Fruit fly (Drosophila melanogaster) whole organism, embryonic: ENCODE data around the gene ph-d.

Source experiments
- Ada2b ChIP-seq: fragments of 200-800 bp; sonication (Bioruptor generic); IDR thresholded peaks from 2 replicates; pipeline ENCODE4 v1.3.6; 2022; ENCODE audit warnings: missing biosample characterization, missing genetic modification characterization
- Bgb ChIP-seq: fragments of 200-800 bp; sonication (Bioruptor generic); IDR thresholded peaks from 2 replicates; pipeline ENCODE4 v1.3.6; 2022; ENCODE audit warnings: missing biosample characterization, missing genetic modification characterization; ENCODE audit not compliant: partially characterized antibody
- BtbVII ChIP-seq: fragments of 200-800 bp; sonication (Bioruptor generic); optimal IDR thresholded peaks from 3 replicates; lab custom pipeline; 2017; ENCODE audit warnings: missing biosample characterization, mild to moderate bottlenecking, missing genetic modification characterization
- Bteb2 ChIP-seq: fragments of 200-800 bp; sonication (Bioruptor generic); optimal IDR thresholded peaks from 2 replicates; lab custom pipeline; 2016; ENCODE audit warnings: missing biosample characterization, missing genetic modification characterization
- CG1024 ChIP-seq: fragments of 200-800 bp; sonication (Bioruptor generic); IDR thresholded peaks from 2 replicates; pipeline ENCODE4 v1.3.6; 2022; ENCODE audit warnings: missing biosample characterization, missing genetic modification characterization
- CG10267 ChIP-seq: fragments of 200-800 bp; sonication (Bioruptor generic); optimal IDR thresholded peaks from 2 replicates; lab custom pipeline; 2018; ENCODE audit warnings: missing biosample characterization, mild to moderate bottlenecking, missing genetic modification characterization, moderate library complexity
- CG11247 ChIP-seq: fragments of 200-800 bp; sonication (Bioruptor generic); IDR thresholded peaks from 2 replicates; pipeline ENCODE4 v1.3.6; 2022; ENCODE audit warnings: missing biosample characterization, missing genetic modification characterization
- CG11456 ChIP-seq: fragments of 200-800 bp; sonication (Bioruptor generic); IDR thresholded peaks from 3 replicates; pipeline ENCODE4 v1.3.6; 2022; ENCODE audit warnings: missing biosample characterization, missing genetic modification characterization
- CG11504 ChIP-seq: fragments of 200-800 bp; sonication (Bioruptor generic); optimal IDR thresholded peaks from 3 replicates; lab custom pipeline; 2019; ENCODE audit warnings: missing biosample characterization, mild to moderate bottlenecking, missing genetic modification characterization, moderate library complexity
- CG12769 ChIP-seq: fragments of 200-800 bp; sonication (Bioruptor generic); optimal IDR thresholded peaks from 2 replicates; lab custom pipeline; 2019; ENCODE audit warnings: missing biosample characterization, mild to moderate bottlenecking, missing genetic modification characterization, moderate library complexity
- CG1832 ChIP-seq: fragments of 200-800 bp; sonication (Bioruptor generic); optimal IDR thresholded peaks from 2 replicates; lab custom pipeline; 2017; ENCODE audit warnings: missing biosample characterization, mild to moderate bottlenecking, missing genetic modification characterization, inconsistent platforms
- CG18619 ChIP-seq: fragments of 200-800 bp; sonication (Bioruptor generic); optimal IDR thresholded peaks from 3 replicates; lab custom pipeline; 2017; ENCODE audit warnings: missing biosample characterization, mild to moderate bottlenecking, missing genetic modification characterization
- CG2678 ChIP-seq: fragments of 200-800 bp; sonication (Bioruptor generic); optimal IDR thresholded peaks from 3 replicates; lab custom pipeline; 2019; ENCODE audit warnings: missing biosample characterization, mild to moderate bottlenecking, missing genetic modification characterization, moderate library complexity
- CG3838 ChIP-seq: fragments of 200-800 bp; sonication (Bioruptor generic); optimal IDR thresholded peaks from 3 replicates; lab custom pipeline; 2016; ENCODE audit warnings: missing biosample characterization, missing genetic modification characterization
- CG4404 ChIP-seq: fragments of 200-800 bp; sonication (Bioruptor generic); IDR thresholded peaks from 2 replicates; pipeline ENCODE4 v1.3.6; 2022; ENCODE audit warnings: missing biosample characterization, missing genetic modification characterization
- CG4617 ChIP-seq: fragments of 200-800 bp; sonication (Bioruptor generic); optimal IDR thresholded peaks from 3 replicates; lab custom pipeline; 2016; ENCODE audit warnings: missing biosample characterization, missing genetic modification characterization, borderline replicate concordance
- CG5245 ChIP-seq: fragments of 200-800 bp; sonication (Bioruptor generic); optimal IDR thresholded peaks from 3 replicates; lab custom pipeline; 2016; ENCODE audit warnings: missing biosample characterization, missing genetic modification characterization
- CG6254 ChIP-seq: fragments of 200-800 bp; sonication (Bioruptor generic); optimal IDR thresholded peaks from 3 replicates; lab custom pipeline; 2017; ENCODE audit warnings: mild to moderate bottlenecking, missing biosample characterization, missing genetic modification reagents, missing genetic modification characterization
- CG6791 ChIP-seq: fragments of 200-800 bp; sonication (Bioruptor generic); IDR thresholded peaks from 3 replicates; pipeline ENCODE4 v1.3.6; 2022; ENCODE audit warnings: missing biosample characterization, missing genetic modification characterization; ENCODE audit not compliant: partially characterized antibody
- CG8089 ChIP-seq: fragments of 200-800 bp; sonication (Bioruptor generic); optimal IDR thresholded peaks from 3 replicates; lab custom pipeline; 2016; ENCODE audit warnings: missing biosample characterization, missing genetic modification characterization
- CG9215 ChIP-seq: fragments of 200-800 bp; sonication (Bioruptor generic); IDR thresholded peaks from 2 replicates; pipeline ENCODE4 v1.3.6; 2022; ENCODE audit warnings: missing biosample characterization, missing genetic modification characterization
- CHES-1-like ChIP-seq: fragments of 200-800 bp; sonication (Bioruptor generic); optimal IDR thresholded peaks from 2 replicates; lab custom pipeline; 2016; ENCODE audit warnings: missing biosample characterization, missing genetic modification characterization
- D ChIP-seq, 2 experiments: fragments of 200-800 bp in 1 of 2; fragments of >200 bp in 1 of 2; sonication (Bioruptor generic) in 1 of 2; optimal IDR thresholded peaks; 2 replicates in 1 of 2; 3 replicates in 1 of 2; lab custom pipeline; 2017; ENCODE audit warnings: mild to moderate bottlenecking in 1 of 2, missing biosample characterization in 1 of 2, missing genetic modification characterization in 1 of 2, missing genetic modification reagents in 1 of 2
- D19B ChIP-seq: fragments of 200-800 bp; sonication (Bioruptor generic); optimal IDR thresholded peaks from 2 replicates; lab custom pipeline; 2017; ENCODE audit warnings: missing biosample characterization, mild to moderate bottlenecking, missing genetic modification characterization
- Dbx ChIP-seq: fragments of 200-800 bp; sonication (Bioruptor generic); IDR thresholded peaks from 3 replicates; pipeline ENCODE4 v1.3.6; 2022; ENCODE audit warnings: missing biosample characterization, missing genetic modification characterization
- Deaf1 ChIP-seq: fragments of 200-800 bp; optimal IDR thresholded peaks from 3 replicates; lab custom pipeline; 2019; ENCODE audit warnings: missing biosample characterization, mild to moderate bottlenecking, missing genetic modification characterization, moderate library complexity
- Dek ChIP-seq: fragments of 200-800 bp; sonication (Bioruptor generic); optimal IDR thresholded peaks from 3 replicates; lab custom pipeline; 2019; ENCODE audit warnings: missing biosample characterization, mild to moderate bottlenecking, missing genetic modification characterization, moderate library complexity
- Gsc ChIP-seq: fragments of 200-800 bp; sonication (Bioruptor generic); IDR thresholded peaks from 2 replicates; pipeline ENCODE4 v1.3.6; 2022; ENCODE audit warnings: missing biosample characterization, missing genetic modification characterization
- H15 ChIP-seq: fragments of 200-800 bp; sonication (Bioruptor generic); IDR thresholded peaks from 3 replicates; pipeline ENCODE4 v1.3.6; 2022; ENCODE audit warnings: missing biosample characterization, missing genetic modification characterization
- H2.0 ChIP-seq: fragments of 200-800 bp; sonication (Bioruptor generic); IDR thresholded peaks from 2 replicates; pipeline ENCODE4 v1.3.6; 2022; ENCODE audit warnings: missing biosample characterization, missing genetic modification characterization
- NC2α ChIP-seq: fragments of 200-800 bp; sonication (Bioruptor generic); optimal IDR thresholded peaks from 2 replicates; lab custom pipeline; 2016; ENCODE audit warnings: missing biosample characterization, missing genetic modification characterization
- Optix ChIP-seq: fragments of 200-800 bp; sonication (Bioruptor generic); IDR thresholded peaks from 3 replicates; pipeline ENCODE4 v1.3.6; 2022; ENCODE audit warnings: missing biosample characterization, missing genetic modification characterization
- Ssrp ChIP-seq: fragments of 200-800 bp; sonication (Bioruptor generic); optimal IDR thresholded peaks from 2 replicates; lab custom pipeline; 2018; ENCODE audit warnings: missing biosample characterization, mild to moderate bottlenecking, missing genetic modification characterization, moderate library complexity
- ap ChIP-seq: fragments of 200-800 bp; sonication (Bioruptor generic); IDR thresholded peaks from 2 replicates; pipeline ENCODE4 v1.3.6; 2022; ENCODE audit warnings: missing biosample characterization, missing genetic modification characterization
- bowl ChIP-seq: fragments of 200-800 bp; sonication (Bioruptor generic); IDR thresholded peaks from 2 replicates; pipeline ENCODE4 v1.3.6; 2022; ENCODE audit warnings: missing biosample characterization, missing genetic modification characterization
- br ChIP-seq: fragments of >200 bp; optimal IDR thresholded peaks from 2 replicates; lab custom pipeline; 2017
- chm ChIP-seq: fragments of 200-800 bp; sonication (Bioruptor generic); IDR thresholded peaks from 2 replicates; pipeline ENCODE4 v1.3.6; 2022; ENCODE audit warnings: missing biosample characterization, missing genetic modification characterization
- dan ChIP-seq: fragments of 200-800 bp; sonication (Bioruptor generic); IDR thresholded peaks from 2 replicates; pipeline ENCODE4 v1.3.6; 2022; ENCODE audit warnings: missing biosample characterization, missing genetic modification characterization
- dmrt99B ChIP-seq: fragments of 200-800 bp; sonication (Bioruptor generic); optimal IDR thresholded peaks from 2 replicates; lab custom pipeline; 2018; ENCODE audit warnings: missing biosample characterization, mild to moderate bottlenecking, missing genetic modification characterization, moderate library complexity
- ems ChIP-seq: fragments of 200-800 bp; sonication (Bioruptor generic); optimal IDR thresholded peaks from 3 replicates; lab custom pipeline; 2016; ENCODE audit warnings: missing biosample characterization, missing genetic modification characterization
- eve ChIP-seq, 2 experiments: fragments of >200 bp; optimal IDR thresholded peaks; 2 replicates each; lab custom pipeline; 2017; ENCODE audit warnings: missing biosample characterization in 2 of 2, missing genetic modification characterization in 2 of 2
- hb ChIP-seq: fragments of 200-800 bp; sonication (Bioruptor generic); IDR thresholded peaks from 3 replicates; pipeline ENCODE4 v1.3.6; 2022; ENCODE audit warnings: missing biosample characterization, missing genetic modification characterization; ENCODE audit not compliant: partially characterized antibody
- her ChIP-seq: fragments of 200-800 bp; sonication (Bioruptor generic); optimal IDR thresholded peaks from 2 replicates; lab custom pipeline; 2016; ENCODE audit warnings: missing biosample characterization, missing genetic modification characterization
- jing ChIP-seq: fragments of 200-800 bp; sonication (Bioruptor generic); optimal IDR thresholded peaks from 2 replicates; lab custom pipeline; 2018; ENCODE audit warnings: missing biosample characterization, mild to moderate bottlenecking, missing genetic modification characterization
- kay ChIP-seq: fragments of 200-800 bp; sonication (Bioruptor generic); optimal IDR thresholded peaks from 2 replicates; lab custom pipeline; 2016; ENCODE audit warnings: missing biosample characterization, missing genetic modification characterization
- lola ChIP-seq, 3 experiments: fragments of >200 bp in 2 of 3; fragments of 200-800 bp in 1 of 3; sonication (Bioruptor generic) in 1 of 3; optimal IDR thresholded peaks; 2 replicates each; lab custom pipeline; 2017 to 2019; ENCODE audit warnings: missing biosample characterization in 3 of 3, missing genetic modification characterization in 3 of 3, mild to moderate bottlenecking in 1 of 3, moderate library complexity in 1 of 3
- pb ChIP-seq: fragments of 200-800 bp; sonication (Bioruptor generic); optimal IDR thresholded peaks from 3 replicates; lab custom pipeline; 2016; ENCODE audit warnings: missing biosample characterization, missing genetic modification characterization
- ranshi ChIP-seq: fragments of 200-800 bp; sonication (Bioruptor generic); IDR thresholded peaks from 2 replicates; pipeline ENCODE4 v1.3.6; 2022; ENCODE audit warnings: missing biosample characterization, missing genetic modification characterization
- scrt ChIP-seq: fragments of 200-800 bp; sonication (Bioruptor generic); optimal IDR thresholded peaks from 2 replicates; lab custom pipeline; 2018; ENCODE audit warnings: missing biosample characterization, mild to moderate bottlenecking, missing genetic modification characterization, moderate library complexity
- seq ChIP-seq: fragments of 200-800 bp; sonication (Bioruptor generic); IDR thresholded peaks from 2 replicates; pipeline ENCODE4 v1.3.6; 2022; ENCODE audit warnings: missing biosample characterization, missing genetic modification characterization
- wek ChIP-seq: fragments of 200-800 bp; sonication (Bioruptor generic); optimal IDR thresholded peaks from 3 replicates; lab custom pipeline; 2018; ENCODE audit warnings: missing biosample characterization, mild to moderate bottlenecking, missing genetic modification characterization, moderate library complexity

The ph-d gene

DNA sequence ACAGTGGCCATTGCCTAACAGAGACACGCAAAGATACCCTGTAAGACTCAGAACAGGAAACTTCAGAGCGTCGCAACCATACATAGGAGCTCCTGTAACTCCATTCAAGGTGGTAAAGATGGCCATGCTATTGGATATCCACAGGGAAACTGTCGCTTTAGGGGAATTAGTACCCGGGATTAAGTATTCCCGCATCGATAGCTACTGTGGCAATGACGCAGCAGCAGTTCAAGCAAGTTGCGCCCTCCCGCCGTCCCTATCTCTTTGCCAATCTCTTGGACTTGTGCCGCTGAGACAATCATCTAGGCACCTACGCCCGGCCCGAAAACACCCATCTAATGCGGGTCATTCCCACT lies 52.4 kb downstream of the ph-d start (continued):
- TF ChIP-seq CG1024 (GFP tag; lab: Robert Waterston, UW) (peak; percentile 39; the same call in 1 of the 2 replicates), CG2678 (tag; lab: Kevin White, UChicago) (peak; percentile 78), ap (GFP tag; lab: Robert Waterston, UW) (no peak), CG11456 (GFP tag; lab: Robert Waterston, UW) (peak; percentile 65; the same call in 1 of the 3 replicates), CG6791 (no peak), CG5245 (GFP tag; lab: Kevin White, UChicago) (no peak), CG8089 (peak; percentile 25), D19B (peak; percentile 78), CG9215 (GFP tag; lab: Robert Waterston, UW) (peak; percentile 76), Optix (GFP tag; lab: Robert Waterston, UW) (peak; percentile 59; the same call in 2 of the 3 replicates), BtbVII (GFP tag; lab: Kevin White, UChicago) (peak; percentile 59), Deaf1 (tag; lab: Kevin White, UChicago) (peak; percentile 31), CG11247 (GFP tag; lab: Robert Waterston, UW) (peak; percentile 55), jing (GFP tag; lab: Kevin White, UChicago) (no peak), her (GFP tag; lab: Kevin White, UChicago) (peak; percentile 72), Dek (tag; lab: Kevin White, UChicago) (peak; percentile 58), chm (GFP tag; lab: Robert Waterston, UW) (0 out of 2 replicates have a peak, but pooled peaks have one; percentile 38), Bgb (GFP tag; lab: Robert Waterston, UW) (no peak), CG18619 (peak; percentile 42), bowl (no peak), ems (GFP tag; lab: Kevin White, UChicago) (no peak), pb (GFP tag; lab: Kevin White, UChicago) (peak; percentile 60), Ssrp (tag; lab: Kevin White, UChicago) (peak; percentile 19), CG11504 (tag; lab: Kevin White, UChicago) (peak; percentile 74), Dbx (GFP tag; lab: Robert Waterston, UW) (peak; percentile 76), D (optimal IDR thresholded peaks at IDR 0.05; lab: Kevin White, UChicago) (no peak), D (GFP tag; optimal IDR thresholded peaks at IDR 0.05; lab: Kevin White, UChicago) (peak; percentile 36), hb (GFP tag; lab: Robert Waterston, UW) (no peak), CG12769 (tag; lab: Kevin White, UChicago) (peak; percentile 86), H15 (GFP tag; lab: Robert Waterston, UW) (no peak; the same call in 2 of the 3 replicates), CG3838 (no peak), Bteb2 (GFP tag; lab: Kevin White, UChicago) (no peak), br (lab: Kevin White, UChicago) (no peak), seq (GFP tag; lab: Robert Waterston, UW) (peak; percentile 66), CG10267 (tag; lab: Kevin White, UChicago) (peak; percentile 15), H2.0 (GFP tag; lab: Robert Waterston, UW) (peak; percentile 66), kay (GFP tag; lab: Kevin White, UChicago) (peak; percentile 98), Gsc (GFP tag; lab: Robert Waterston, UW) (0 out of 2 replicates have a peak, but pooled peaks have one; percentile 38), NC2α (no peak), ranshi (GFP tag; lab: Robert Waterston, UW) (peak; percentile 65; the same call in 1 of the 2 replicates), CG4617 (no peak), Ada2b (GFP tag; lab: Robert Waterston, UW) (peak; percentile 76), CHES-1-like (GFP tag; lab: Kevin White, UChicago) (peak; percentile 36), CG1832 (GFP tag; lab: Kevin White, UChicago) (no peak), wek (GFP tag; lab: Kevin White, UChicago) (peak; percentile 9), lola (GFP tag; optimal IDR thresholded peaks at IDR 0.05; lab: Kevin White, UChicago) (peak in 1 of 3 experiments; percentile 5), scrt (GFP tag; lab: Kevin White, UChicago) (peak; percentile 43), CG6254 (no peak), dan (GFP tag; lab: Robert Waterston, UW) (no peak), dmrt99B (tag; lab: Kevin White, UChicago) (peak; percentile 69), CG4404 (GFP tag; lab: Robert Waterston, UW) (peak; percentile 53), eve (GFP tag; optimal IDR thresholded peaks at IDR 0.05; lab: Kevin White, UChicago) (no peak)
